Worm (Caenorhabditis elegans) whole organism, young adult: ENCODE measurements around the gene T10F2.5.

ENCODE experiments used
- B0261.1 ChIP-seq: sonication (generic microtip); optimal IDR thresholded peaks from 2 replicates; lab custom pipeline; 2016; ENCODE audit warnings: mild to moderate bottlenecking, missing genetic modification characterization, moderate library complexity, missing compliant biosample characterization
- B0336.3 ChIP-seq: fragments of 200-800 bp; sonication (Bioruptor generic); IDR thresholded peaks from 2 replicates; pipeline ENCODE4 v1.3.6; 2022; ENCODE audit warnings: missing genetic modification characterization, missing compliant biosample characterization
- F22D6.2 ChIP-seq: sonication (generic microtip); optimal IDR thresholded peaks from 2 replicates; lab custom pipeline; 2016; ENCODE audit warnings: mild to moderate bottlenecking, missing genetic modification characterization, missing compliant biosample characterization
- F49E8.2 ChIP-seq: sonication (generic microtip); optimal IDR thresholded peaks from 3 replicates; lab custom pipeline; 2017; ENCODE audit warnings: missing genetic modification characterization, mild to moderate bottlenecking, missing compliant biosample characterization, antibody characterized with exemption, moderate library complexity; ENCODE audit not compliant: insufficient read depth
- F52B5.7 ChIP-seq: sonication (generic microtip); optimal IDR thresholded peaks from 2 replicates; lab custom pipeline; 2016; ENCODE audit warnings: mild to moderate bottlenecking, missing genetic modification characterization, missing compliant biosample characterization
- T07F8.4 ChIP-seq: sonication (generic microtip); optimal IDR thresholded peaks from 2 replicates; lab custom pipeline; 2016; ENCODE audit warnings: mild to moderate bottlenecking, missing genetic modification characterization, moderate library complexity, missing compliant biosample characterization
- akir-1 ChIP-seq: fragments of 200-800 bp; sonication (Bioruptor generic); optimal IDR thresholded peaks from 2 replicates; lab custom pipeline; 2018; ENCODE audit warnings: mild to moderate bottlenecking, missing genetic modification characterization, moderate library complexity, missing compliant biosample characterization
- ama-1 ChIP-seq, 3 experiments: fragments of 150-350 bp in 1 of 3; sonication (generic microtip) in 2 of 3; optimal IDR thresholded peaks; 2 replicates each; lab custom pipeline; 2014 to 2018; ENCODE audit warnings: missing biosample characterization in 2 of 3, missing genetic modification characterization in 2 of 3, missing genetic modification reagents in 2 of 3
- aptf-2 ChIP-seq: fragments of 200-800 bp; sonication (Bioruptor generic); conservative IDR thresholded peaks from 2 replicates; pipeline ENCODE4 v1.3.6; 2022; ENCODE audit warnings: missing genetic modification reagents, missing genetic modification characterization, missing compliant biosample characterization
- atf-7 ChIP-seq: sonication (generic microtip); optimal IDR thresholded peaks from 2 replicates; lab custom pipeline; 2017; ENCODE audit warnings: mild to moderate bottlenecking, missing genetic modification characterization, missing compliant biosample characterization
- attf-6 ChIP-seq: fragments of 200-800 bp; sonication (Bioruptor generic); IDR thresholded peaks from 2 replicates; pipeline ENCODE4 v1.3.6; 2022; ENCODE audit warnings: missing genetic modification reagents, missing genetic modification characterization, missing compliant biosample characterization
- ceh-100 ChIP-seq: fragments of 200-800 bp; sonication (Bioruptor generic); IDR thresholded peaks from 2 replicates; pipeline ENCODE4 v1.3.6; 2022; ENCODE audit warnings: missing genetic modification reagents, missing genetic modification characterization, missing compliant biosample characterization
- ceh-27 ChIP-seq: fragments of 200-800 bp; sonication (Bioruptor generic); optimal IDR thresholded peaks from 2 replicates; lab custom pipeline; 2018; ENCODE audit warnings: mild to moderate bottlenecking, missing genetic modification characterization, moderate library complexity, missing compliant biosample characterization
- ceh-79 ChIP-seq: sonication (generic microtip); optimal IDR thresholded peaks from 2 replicates; lab custom pipeline; 2017; ENCODE audit warnings: mild to moderate bottlenecking, missing genetic modification characterization, missing compliant biosample characterization
- die-1 ChIP-seq: sonication (generic microtip); optimal IDR thresholded peaks from 2 replicates; lab custom pipeline; 2016; ENCODE audit warnings: missing genotype, mild to moderate bottlenecking, missing genetic modification characterization, missing compliant biosample characterization
- dpff-1 ChIP-seq: sonication (generic microtip); optimal IDR thresholded peaks from 2 replicates; lab custom pipeline; 2017; ENCODE audit warnings: mild to moderate bottlenecking, missing genetic modification characterization, missing compliant biosample characterization
- egrh-3 ChIP-seq: fragments of 200-800 bp; sonication (Bioruptor generic); IDR thresholded peaks from 2 replicates; pipeline ENCODE4 v1.3.6; 2022; ENCODE audit warnings: missing genetic modification reagents, missing genetic modification characterization, missing compliant biosample characterization
- ets-4 ChIP-seq: fragments of 200-800 bp; sonication (Bioruptor generic); optimal IDR thresholded peaks from 2 replicates; lab custom pipeline; 2018; ENCODE audit warnings: mild to moderate bottlenecking, missing genetic modification characterization, missing compliant biosample characterization
- hmg-20 ChIP-seq: fragments of 200-800 bp; sonication (Bioruptor generic); IDR thresholded peaks from 2 replicates; pipeline ENCODE4 v1.3.6; 2022; ENCODE audit warnings: missing genetic modification reagents, missing genetic modification characterization, missing compliant biosample characterization
- lag-1 ChIP-seq: fragments of 200-800 bp; sonication (Bioruptor generic); IDR thresholded peaks from 2 replicates; pipeline ENCODE4 v1.3.6; 2022; ENCODE audit warnings: missing genetic modification reagents, missing genetic modification characterization, missing compliant biosample characterization
- lsl-1 ChIP-seq: fragments of 200-800 bp; sonication (Bioruptor generic); optimal IDR thresholded peaks from 2 replicates; lab custom pipeline; 2018; ENCODE audit warnings: mild to moderate bottlenecking, missing genetic modification characterization, moderate library complexity, missing compliant biosample characterization
- madf-3 ChIP-seq: fragments of 200-800 bp; sonication (Bioruptor generic); IDR thresholded peaks from 2 replicates; pipeline ENCODE4 v1.3.6; 2022; ENCODE audit warnings: missing genetic modification reagents, missing genetic modification characterization, missing compliant biosample characterization
- mel-28 ChIP-seq: sonication (generic microtip); optimal IDR thresholded peaks from 2 replicates; lab custom pipeline; 2016; ENCODE audit warnings: borderline replicate concordance, mild to moderate bottlenecking, missing genetic modification characterization, missing compliant biosample characterization
- mes-4 ChIP-seq: sonication (generic microtip); optimal IDR thresholded peaks from 2 replicates; lab custom pipeline; 2016; ENCODE audit warnings: missing genotype, missing genetic modification characterization, missing compliant biosample characterization
- nhr-179 ChIP-seq: sonication (generic microtip); optimal IDR thresholded peaks from 2 replicates; lab custom pipeline; 2016; ENCODE audit warnings: mild to moderate bottlenecking, missing genetic modification characterization, missing compliant biosample characterization
- nhr-80 ChIP-seq: sonication (generic microtip); optimal IDR thresholded peaks from 2 replicates; lab custom pipeline; 2016; ENCODE audit warnings: missing genetic modification characterization, missing compliant biosample characterization
- rec-8 ChIP-seq, 2 experiments: sonication (generic microtip); optimal IDR thresholded peaks; 2 replicates each; lab custom pipeline; 2016; ENCODE audit warnings: mild to moderate bottlenecking in 2 of 2, missing genetic modification characterization in 2 of 2, missing genetic modification reagents in 2 of 2, missing genotype in 2 of 2, missing biosample characterization in 1 of 2, missing compliant biosample characterization in 1 of 2, moderate library complexity in 1 of 2
- snpc-3.4 ChIP-seq: sonication (generic microtip); optimal IDR thresholded peaks from 2 replicates; lab custom pipeline; 2017; ENCODE audit warnings: missing genetic modification characterization, mild to moderate bottlenecking, missing compliant biosample characterization, antibody characterized with exemption, moderate library complexity, missing genotype, missing genetic modification reagents
- unc-62 ChIP-seq: fragments of 150-350 bp; optimal IDR thresholded peaks from 2 replicates; lab custom pipeline; 2014; ENCODE audit warnings: missing biosample characterization, missing genetic modification reagents, missing genetic modification characterization
- xnd-1 ChIP-seq: sonication (generic microtip); optimal IDR thresholded peaks from 2 replicates; lab custom pipeline; 2016; ENCODE audit warnings: missing genotype, missing genetic modification reagents, missing genetic modification characterization, missing compliant biosample characterization
- zfh-2 ChIP-seq: fragments of 200-800 bp; sonication (Bioruptor generic); conservative IDR thresholded peaks from 2 replicates; pipeline ENCODE4 v1.3.6; 2022; ENCODE audit warnings: missing genetic modification reagents, missing genetic modification characterization, missing compliant biosample characterization
- ztf-22 ChIP-seq: fragments of 200-800 bp; sonication (Bioruptor generic); optimal IDR thresholded peaks from 2 replicates; lab custom pipeline; 2018; ENCODE audit warnings: mild to moderate bottlenecking, missing genetic modification characterization, moderate library complexity, missing compliant biosample characterization
- ztf-26 ChIP-seq: sonication (generic microtip); optimal IDR thresholded peaks from 2 replicates; lab custom pipeline; 2017; ENCODE audit warnings: missing genetic modification characterization, missing compliant biosample characterization

Gene T10F2.5

DNA sequence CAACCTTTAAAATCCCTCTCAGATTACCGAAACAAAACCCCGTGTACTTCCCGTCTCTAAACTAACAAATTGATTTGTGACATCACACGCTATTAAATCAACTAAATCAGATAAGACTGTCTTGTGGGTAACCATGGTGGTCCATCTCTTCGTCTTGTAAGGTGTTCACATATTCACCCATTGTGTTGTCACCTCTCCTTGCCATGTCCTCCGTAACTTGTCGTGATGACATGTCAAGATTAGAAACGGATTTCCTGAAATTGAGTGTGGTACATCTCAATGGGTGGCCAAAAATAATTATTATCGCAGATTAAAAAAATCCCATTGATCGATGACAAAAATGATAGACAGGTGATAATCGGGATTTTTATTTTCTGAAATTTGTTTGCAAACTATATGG lies 35.0 kb downstream of the T10F2.5 start:
- no peak for TF ChIP-seq lsl-1 (GFP tag; lab: Kevin White, UChicago)
- TF ChIP-seq unc-62, result peak; percentile 87

DNA sequence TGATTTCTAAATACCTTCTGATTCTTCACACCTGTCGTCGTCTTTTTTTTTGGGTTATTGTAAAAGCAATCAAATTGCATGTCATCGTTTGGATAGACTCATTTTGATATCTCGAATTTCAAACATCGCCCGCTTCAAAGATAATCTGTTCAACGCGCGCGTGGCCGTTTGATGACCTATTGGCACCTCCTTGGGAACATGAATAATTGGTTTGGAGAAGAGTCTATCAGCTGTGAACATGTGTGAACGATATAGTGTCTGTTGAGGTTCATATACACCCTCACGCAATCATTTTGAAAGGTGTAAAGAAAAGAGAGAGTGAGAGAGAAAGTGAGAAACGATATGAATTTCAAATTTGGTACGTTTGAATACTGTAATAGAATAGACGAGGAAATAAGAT lies 38.8 kb downstream of the T10F2.5 start:
- TF ChIP-seq ceh-79 (tag; lab: Kevin White, UChicago) (no peak), ceh-27 (GFP tag; lab: Kevin White, UChicago) (no peak), hmg-20 (no peak), mel-28 (tag; lab: Kevin White, UChicago) (no peak), rec-8 (tag; optimal IDR thresholded peaks at IDR 0.05; lab: Kevin White, UChicago) (no peak), nhr-179 (no peak), snpc-3.4 (tag; lab: Kevin White, UChicago) (no peak), akir-1 (no peak), F52B5.7 (tag; lab: Kevin White, UChicago) (no peak), dpff-1 (tag; lab: Kevin White, UChicago) (no peak), ztf-22 (GFP tag; lab: Kevin White, UChicago) (no peak), nhr-80 (tag; lab: Kevin White, UChicago) (no peak), ztf-26 (tag; lab: Kevin White, UChicago) (no peak), zfh-2 (GFP tag; lab: Robert Waterston, UW) (no peak), ama-1 (optimal IDR thresholded peaks at IDR 0.05; lab: Kevin White, UChicago) (no peak), ama-1 (GFP tag; optimal IDR thresholded peaks at IDR 0.05; lab: Kevin White, UChicago) (no peak), attf-6 (GFP tag; lab: Robert Waterston, UW) (no peak)
- TF ChIP-seq, all 124 proteins: peak for 0

DNA sequence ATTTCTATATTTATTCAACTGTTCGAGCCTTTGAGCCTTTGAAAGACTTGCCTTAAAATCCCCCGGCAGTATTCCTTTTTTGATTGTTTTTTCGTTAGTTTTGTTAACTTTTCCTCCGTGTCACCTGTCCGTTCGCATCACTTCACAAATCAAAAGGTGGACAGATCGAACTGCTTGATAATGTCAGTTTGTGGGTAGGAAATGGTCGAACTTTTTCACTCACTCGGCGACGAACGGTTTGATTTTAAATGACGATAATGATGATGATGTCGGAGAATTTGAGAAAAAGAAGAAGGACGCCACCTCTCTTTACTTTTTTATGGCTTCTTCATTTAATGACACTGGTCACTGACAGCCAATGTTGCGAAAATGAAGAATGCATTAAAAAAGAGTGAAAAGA lies 40.3 kb downstream of the T10F2.5 start:
- TF ChIP-seq B0261.1 (no peak), xnd-1 (tag; lab: Kevin White, UChicago) (no peak), lag-1 (GFP tag; lab: Robert Waterston, UW) (no peak)

DNA sequence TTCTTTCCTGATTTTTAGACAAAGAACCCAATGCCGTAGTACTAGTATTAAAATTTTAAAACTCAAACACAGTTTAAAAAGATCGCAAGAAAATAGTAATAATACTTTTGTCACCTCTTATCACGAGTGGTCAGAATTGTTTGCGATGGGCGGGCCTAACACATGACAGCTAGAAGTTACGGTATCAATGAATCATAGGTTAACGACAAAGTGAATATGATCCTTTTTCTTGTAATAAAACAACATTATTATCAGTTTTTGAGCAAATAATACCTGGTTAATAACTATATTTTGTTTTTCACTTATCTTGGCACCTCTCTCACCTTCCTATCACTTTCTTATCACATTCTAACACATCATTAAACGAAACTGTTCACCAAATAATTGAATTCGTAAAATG lies 46.4 kb downstream of the T10F2.5 start:
- TF ChIP-seq B0336.3 (GFP tag; lab: Robert Waterston, UW), result no peak
- peak; percentile 23 for TF ChIP-seq nhr-80 (tag; lab: Kevin White, UChicago)

DNA sequence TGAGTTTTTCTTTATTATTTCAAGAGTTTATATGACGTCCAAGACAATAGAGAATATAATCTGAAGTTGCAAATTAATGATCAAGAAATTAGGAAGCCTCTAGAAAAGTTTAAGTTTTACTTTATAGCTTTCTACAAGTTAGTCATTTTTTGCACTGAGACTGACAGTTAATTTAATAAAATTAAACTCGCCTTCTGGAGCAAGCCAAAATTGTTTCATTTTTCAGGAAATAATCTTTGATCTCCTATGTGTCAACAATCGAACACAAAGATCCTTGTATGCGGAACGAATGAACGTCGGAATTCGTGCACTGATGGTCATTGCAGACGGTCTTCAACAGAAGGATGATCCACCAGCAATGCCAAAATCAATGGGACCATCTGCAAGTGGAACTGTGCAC lies 47.0 kb downstream of the T10F2.5 start:
- TF ChIP-seq snpc-3.4 (tag; lab: Kevin White, UChicago) (no peak), atf-7 (tag; lab: Kevin White, UChicago) (no peak), T07F8.4 (tag; lab: Kevin White, UChicago) (no peak), ztf-22 (GFP tag; lab: Kevin White, UChicago) (no peak), F49E8.2 (tag; lab: Kevin White, UChicago) (no peak), nhr-80 (tag; lab: Kevin White, UChicago) (no peak), egrh-3 (GFP tag; lab: Robert Waterston, UW) (no peak), madf-3 (GFP tag; lab: Robert Waterston, UW) (no peak), aptf-2 (GFP tag; lab: Robert Waterston, UW) (no peak), ets-4 (GFP tag; lab: Kevin White, UChicago) (no peak), ceh-100 (GFP tag; lab: Robert Waterston, UW) (no peak), F22D6.2 (no peak), lsl-1 (GFP tag; lab: Kevin White, UChicago) (no peak), mes-4 (no peak), die-1 (tag; lab: Kevin White, UChicago) (no peak)
- TF ChIP-seq, all 124 proteins: peak for 0
